Fruit fly (Drosophila melanogaster) whole organism, adult: ENCODE results near the gene PRL-1.

Experiments
- CG1620 ChIP-seq: fragments of 200-800 bp; sonication (Bioruptor generic); optimal IDR thresholded peaks from 2 replicates; lab custom pipeline; 2016; ENCODE audit warnings: missing biosample characterization, missing genetic modification characterization
- CG33017 ChIP-seq: fragments of 200-800 bp; sonication (Bioruptor generic); optimal IDR thresholded peaks from 2 replicates; lab custom pipeline; 2018; ENCODE audit warnings: missing biosample characterization, mild to moderate bottlenecking, missing genetic modification characterization, moderate library complexity
- CG7045 ChIP-seq: fragments of 200-800 bp; sonication (Bioruptor generic); optimal IDR thresholded peaks from 2 replicates; lab custom pipeline; 2017; ENCODE audit warnings: missing biosample characterization, mild to moderate bottlenecking, missing genetic modification characterization
- CG7101 ChIP-seq: fragments of 200-800 bp; sonication (Bioruptor generic); optimal IDR thresholded peaks from 2 replicates; lab custom pipeline; 2018; ENCODE audit warnings: missing biosample characterization, mild to moderate bottlenecking, missing genetic modification characterization, moderate library complexity
- Clk ChIP-seq: fragments of 200-800 bp; sonication (Bioruptor generic); optimal IDR thresholded peaks from 2 replicates; lab custom pipeline; 2017; ENCODE audit warnings: missing biosample characterization, missing genetic modification characterization
- Crg-1 ChIP-seq: fragments of 200-800 bp; sonication (Bioruptor generic); optimal IDR thresholded peaks from 2 replicates; lab custom pipeline; 2016; ENCODE audit warnings: missing biosample characterization, missing genetic modification characterization
- Hr96 ChIP-seq: fragments of 200-800 bp; sonication (Bioruptor generic); optimal IDR thresholded peaks from 2 replicates; lab custom pipeline; 2016; ENCODE audit warnings: missing biosample characterization, missing genetic modification characterization
- Mnt ChIP-seq: fragments of 200-800 bp; sonication (Bioruptor generic); optimal IDR thresholded peaks from 2 replicates; lab custom pipeline; 2016; ENCODE audit warnings: missing biosample characterization, mild to moderate bottlenecking, missing genetic modification characterization
- bab1 ChIP-seq: fragments of 200-800 bp; sonication (Bioruptor generic); optimal IDR thresholded peaks from 3 replicates; lab custom pipeline; 2019; ENCODE audit warnings: missing biosample characterization, mild to moderate bottlenecking, missing genetic modification characterization, moderate library complexity
- cnc ChIP-seq, 2 experiments: fragments of >200 bp; optimal IDR thresholded peaks; 2 replicates each; lab custom pipeline; 2017
- kay ChIP-seq: fragments of 200-800 bp; sonication (Bioruptor generic); peaks from one replicate; lab custom pipeline; 2016; ENCODE audit warnings: missing biosample characterization, missing genetic modification characterization, borderline replicate concordance
- ovo ChIP-seq: fragments of 200-800 bp; sonication (Bioruptor generic); optimal IDR thresholded peaks from 2 replicates; lab custom pipeline; 2016; ENCODE audit warnings: missing biosample characterization, missing genetic modification characterization
- tj ChIP-seq: fragments of 200-800 bp; sonication (Bioruptor generic); optimal IDR thresholded peaks from 3 replicates; lab custom pipeline; 2017; ENCODE audit warnings: missing biosample characterization, mild to moderate bottlenecking, missing genetic modification characterization, moderate library complexity
- toe ChIP-seq: fragments of 200-800 bp; sonication (Bioruptor generic); optimal IDR thresholded peaks from 2 replicates; lab custom pipeline; 2016; ENCODE audit warnings: missing biosample characterization, missing genetic modification characterization

DNA sequence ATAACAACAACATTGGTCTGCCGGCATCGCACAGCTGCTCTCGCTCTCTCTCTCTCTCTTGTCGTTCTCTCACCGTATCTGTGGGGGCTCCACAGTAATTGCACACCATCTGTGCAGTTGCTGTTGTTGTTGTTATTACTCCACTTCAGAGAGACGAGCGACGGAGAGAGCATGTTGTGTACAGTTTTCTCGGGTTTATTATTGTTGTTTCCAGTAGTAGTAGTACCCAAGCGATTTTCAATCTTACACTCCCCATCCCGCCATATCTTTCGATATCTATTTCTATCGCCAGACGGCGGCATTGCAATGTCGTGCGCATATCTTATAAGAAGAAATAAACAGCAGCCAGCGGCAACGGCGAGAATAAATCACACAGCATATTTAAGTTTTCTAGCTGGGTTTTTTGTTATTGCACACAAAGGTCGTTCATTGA, 10.7 kb upstream of the PRL-1 start:
- TF ChIP-seq Hr96 (GFP tag; lab: Kevin White, UChicago) = no peak
- TF ChIP-seq bab1 (GFP tag; lab: Kevin White, UChicago) = peak; percentile 43
- no peak for TF ChIP-seq CG7101 (tag; lab: Kevin White, UChicago)
- no peak for TF ChIP-seq kay
- TF ChIP-seq cnc (optimal IDR thresholded peaks at IDR 0.05; lab: Kevin White, UChicago) = no peak
- no peak for TF ChIP-seq CG7045 (GFP tag; lab: Kevin White, UChicago)
- no peak for TF ChIP-seq ovo (GFP tag; lab: Kevin White, UChicago)
- no peak for TF ChIP-seq Mnt (GFP tag; lab: Kevin White, UChicago)
- peak; percentile 25 for TF ChIP-seq CG33017 (tag; lab: Kevin White, UChicago)
- no peak for TF ChIP-seq Crg-1 (GFP tag; lab: Kevin White, UChicago)
- TF ChIP-seq Clk = no peak
- no peak for TF ChIP-seq toe (GFP tag; lab: Kevin White, UChicago)
- no peak for TF ChIP-seq CG1620 (GFP tag; lab: Kevin White, UChicago)
- TF ChIP-seq tj (GFP tag; lab: Kevin White, UChicago) = peak; percentile 23
